Fruit fly (Drosophila melanogaster): Measurements from ENCODE around the gene CG14187.

dm6 chr3L:20126106-20126505 is 13.5 kb upstream of the CG14187 start:
- TF ChIP-seq Hey (tag; optimal IDR thresholded peaks at IDR 0.05), result no peak
- TF ChIP-seq Chrac-16 (GFP tag; optimal IDR thresholded peaks at IDR 0.05), result no peak
- TF ChIP-seq CG1832 (GFP tag; optimal IDR thresholded peaks at IDR 0.05), result no peak
- TF ChIP-seq CG14860 (GFP tag; IDR thresholded peaks at IDR 0.05; ENCODE audit: partially characterized antibody), result no peak
- no peak for TF ChIP-seq Hr78 (GFP tag; optimal IDR thresholded peaks at IDR 0.05)
- TF ChIP-seq nerfin-1 (tag; optimal IDR thresholded peaks at IDR 0.05), result no peak
- no peak for TF ChIP-seq bbx (GFP tag; IDR thresholded peaks at IDR 0.05; ENCODE audit: partially characterized antibody)
- no peak for TF ChIP-seq CG3065 (GFP tag; optimal IDR thresholded peaks at IDR 0.05)
- TF ChIP-seq zen2 (GFP tag; IDR thresholded peaks at IDR 0.05; ENCODE audit: partially characterized antibody), result no peak

Measured in whole organism, embryonic.